Worm (Caenorhabditis elegans) whole organism, early embryonic: ENCODE data around the gene D2021.4.

Experiments used
- B0310.2 ChIP-seq: sonication (generic microtip); optimal IDR thresholded peaks from 2 replicates; lab custom pipeline; 2016; ENCODE audit warnings: mild to moderate bottlenecking, missing genetic modification characterization, missing compliant biosample characterization
- ama-1 ChIP-seq: fragments of 150-350 bp; optimal IDR thresholded peaks from 2 replicates; lab custom pipeline; 2014
- ceh-13 ChIP-seq: fragments of 200-800 bp; sonication (Bioruptor generic); optimal IDR thresholded peaks from 2 replicates; lab custom pipeline; 2018; ENCODE audit warnings: mild to moderate bottlenecking, missing genetic modification characterization, missing compliant biosample characterization
- ceh-36 ChIP-seq: sonication (generic microtip); optimal IDR thresholded peaks from 2 replicates; lab custom pipeline; 2016; ENCODE audit warnings: missing genetic modification characterization, inconsistent platforms, missing compliant biosample characterization
- flt-1 ChIP-seq: fragments of 200-800 bp; sonication (Bioruptor generic); IDR thresholded peaks from 2 replicates; pipeline ENCODE4 v1.3.6; 2022; ENCODE audit warnings: missing genetic modification characterization, missing compliant biosample characterization
- hmbx-1 ChIP-seq: sonication (generic microtip); optimal IDR thresholded peaks from 2 replicates; lab custom pipeline; 2016; ENCODE audit warnings: mild to moderate bottlenecking, missing genetic modification characterization, missing compliant biosample characterization
- hmg-4 ChIP-seq: fragments of 200-800 bp; sonication (Bioruptor generic); optimal IDR thresholded peaks from 2 replicates; lab custom pipeline; 2018; ENCODE audit warnings: mild to moderate bottlenecking, missing genetic modification characterization, missing compliant biosample characterization
- hnd-1 ChIP-seq: sonication (generic microtip); optimal IDR thresholded peaks from 2 replicates; lab custom pipeline; 2016; ENCODE audit warnings: missing genetic modification characterization, missing compliant biosample characterization
- scrt-1 ChIP-seq: fragments of 200-800 bp; sonication (Bioruptor generic); IDR thresholded peaks from 2 replicates; pipeline ENCODE4 v1.3.6; 2022; ENCODE audit warnings: missing genetic modification characterization, missing compliant biosample characterization
- sea-1 ChIP-seq: fragments of 200-800 bp; sonication (Bioruptor generic); conservative IDR thresholded peaks from 2 replicates; pipeline ENCODE4 v1.3.6; 2022; ENCODE audit warnings: missing genetic modification characterization, missing compliant biosample characterization
- tbx-11 ChIP-seq: fragments of 200-800 bp; sonication (Bioruptor generic); IDR thresholded peaks from 2 replicates; pipeline ENCODE4 v1.3.6; 2022; ENCODE audit warnings: missing genetic modification characterization, missing compliant biosample characterization
- tra-4 ChIP-seq: sonication (generic microtip); optimal IDR thresholded peaks from 2 replicates; lab custom pipeline; 2017; ENCODE audit warnings: missing genetic modification characterization, missing compliant biosample characterization

DNA sequence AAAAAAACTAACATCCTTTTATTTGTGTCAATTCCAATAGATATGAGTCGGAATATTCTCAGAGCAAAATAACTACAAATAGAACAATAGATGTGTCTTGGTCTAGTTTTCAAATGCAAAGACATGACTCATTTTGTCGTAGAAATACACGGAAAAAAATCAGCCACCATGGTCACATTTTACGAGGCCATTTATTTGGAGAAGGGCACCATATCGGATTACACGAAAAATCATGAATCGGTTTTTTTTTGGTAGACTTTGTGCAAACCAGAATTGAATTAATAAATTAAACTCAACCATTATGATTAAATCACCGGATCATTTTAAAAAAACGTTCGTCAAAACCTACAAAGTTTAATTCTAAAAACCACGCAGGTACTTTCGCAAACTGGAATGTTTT is 28.5 kb downstream of the D2021.4 start, which contains the start of gene H03E18.2:
- no peak for TF ChIP-seq tra-4 (tag; lab: Kevin White, UChicago)
- TF ChIP-seq flt-1 (GFP tag; lab: Robert Waterston, UW): no peak
- no peak for TF ChIP-seq ama-1 (lab: Kevin White, UChicago)
- no peak for TF ChIP-seq ceh-36 (tag; lab: Kevin White, UChicago)
- TF ChIP-seq scrt-1 (GFP tag; lab: Robert Waterston, UW): no peak
- TF ChIP-seq sea-1: no peak
- no peak for TF ChIP-seq hmbx-1 (tag; lab: Kevin White, UChicago)
- TF ChIP-seq hnd-1 (tag; lab: Kevin White, UChicago): no peak
- no peak for TF ChIP-seq tbx-11 (GFP tag; lab: Robert Waterston, UW)
- TF ChIP-seq ceh-13 (GFP tag; lab: Kevin White, UChicago): no peak
- TF ChIP-seq B0310.2: no peak
- no peak for TF ChIP-seq hmg-4
